Fruit fly (Drosophila melanogaster) whole organism, prepupa: ENCODE results near the gene CG6163.

ENCODE experiments used
- CG11294 ChIP-seq: fragments of 200-800 bp; sonication (Bioruptor generic); IDR thresholded peaks from 2 replicates; pipeline ENCODE4 v1.3.6; 2022; ENCODE audit warnings: missing biosample characterization, missing genetic modification characterization
- CG1621 ChIP-seq: fragments of 200-800 bp; sonication (Bioruptor generic); optimal IDR thresholded peaks from 3 replicates; lab custom pipeline; 2018; ENCODE audit warnings: missing biosample characterization, mild to moderate bottlenecking, missing genetic modification characterization
- CG31627 ChIP-seq: fragments of 200-800 bp; sonication (Bioruptor generic); optimal IDR thresholded peaks from 3 replicates; lab custom pipeline; 2016; ENCODE audit warnings: missing biosample characterization, missing genetic modification characterization
- CG6854 ChIP-seq: fragments of 200-800 bp; sonication (Bioruptor generic); optimal IDR thresholded peaks from 2 replicates; lab custom pipeline; 2017; ENCODE audit warnings: missing biosample characterization, mild to moderate bottlenecking, missing genetic modification characterization
- CG8119 ChIP-seq: fragments of 200-800 bp; sonication (Bioruptor generic); IDR thresholded peaks from 3 replicates; pipeline ENCODE4 v1.3.6; 2022; ENCODE audit warnings: missing biosample characterization, missing genetic modification characterization
- CG8632 ChIP-seq: fragments of 200-800 bp; sonication (Bioruptor generic); optimal IDR thresholded peaks from 3 replicates; lab custom pipeline; 2016; ENCODE audit warnings: missing biosample characterization, missing genetic modification characterization
- Eip93F ChIP-seq: fragments of 200-800 bp; sonication (Bioruptor generic); optimal IDR thresholded peaks from 2 replicates; lab custom pipeline; 2016; ENCODE audit warnings: missing biosample characterization, mild to moderate bottlenecking, missing genetic modification characterization
- Lpt ChIP-seq: fragments of 200-800 bp; sonication (Bioruptor generic); optimal IDR thresholded peaks from 3 replicates; lab custom pipeline; 2016; ENCODE audit warnings: missing biosample characterization, missing genetic modification characterization
- dac ChIP-seq: fragments of 200-800 bp; sonication (Bioruptor generic); optimal IDR thresholded peaks from 2 replicates; lab custom pipeline; 2017; ENCODE audit warnings: missing biosample characterization, mild to moderate bottlenecking, missing genetic modification characterization
- esn ChIP-seq: fragments of 200-800 bp; sonication (Bioruptor generic); optimal IDR thresholded peaks from 2 replicates; lab custom pipeline; 2016; ENCODE audit warnings: missing biosample characterization, mild to moderate bottlenecking, missing genetic modification characterization, moderate library complexity
- fd85E ChIP-seq: fragments of 200-800 bp; sonication (Bioruptor generic); optimal IDR thresholded peaks from 3 replicates; lab custom pipeline; 2016; ENCODE audit warnings: missing biosample characterization, missing genetic modification characterization
- vri ChIP-seq: fragments of 200-800 bp; sonication (Bioruptor generic); optimal IDR thresholded peaks from 3 replicates; lab custom pipeline; 2016; ENCODE audit warnings: missing biosample characterization, mild to moderate bottlenecking, missing genetic modification characterization

DNA sequence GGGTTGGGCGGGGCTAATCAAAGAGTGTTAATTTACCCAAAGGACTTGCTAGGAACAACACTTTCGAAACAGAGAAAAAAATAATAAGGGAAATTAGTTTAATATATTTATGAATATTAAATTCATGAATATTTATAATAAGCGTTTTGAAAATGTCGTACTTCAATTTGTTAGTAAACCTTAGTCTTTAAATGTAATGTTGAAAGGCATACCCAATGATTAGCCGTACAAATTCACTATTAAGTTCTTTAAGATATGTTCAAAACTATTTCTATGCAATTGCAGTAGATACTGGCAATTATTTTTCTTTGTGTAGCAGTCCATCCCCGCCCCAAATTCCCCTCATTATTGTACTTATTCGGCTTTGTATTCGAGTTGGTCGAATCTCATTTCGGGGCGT, 45.8 kb upstream of the CG6163 start:
- TF ChIP-seq vri (GFP tag; lab: Kevin White, UChicago) (no peak), CG8119 (GFP tag; lab: Robert Waterston, UW) (no peak), Eip93F (GFP tag; lab: Kevin White, UChicago) (no peak), CG31627 (GFP tag; lab: Kevin White, UChicago) (no peak), fd85E (no peak), CG1621 (tag; lab: Kevin White, UChicago) (no peak), CG6854 (GFP tag; lab: Kevin White, UChicago) (no peak), CG11294 (GFP tag; lab: Robert Waterston, UW) (no peak), CG8632 (GFP tag; lab: Kevin White, UChicago) (no peak), esn (GFP tag; lab: Kevin White, UChicago) (no peak), dac (no peak), Lpt (no peak)
